Fruit fly (Drosophila melanogaster) whole organism, embryonic: ENCODE measurements around the gene Pka-C1.
A peak's percentile ranks its signal among the peaks of the same experiment; 100 is the strongest.

Experiments
- Adf1 ChIP-seq: fragments of 200-800 bp; sonication (Bioruptor generic); IDR thresholded peaks from 2 replicates; pipeline ENCODE4 v1.3.6; 2022; ENCODE audit warnings: missing biosample characterization, missing genetic modification characterization
- Blimp-1 ChIP-seq: fragments of 200-800 bp; sonication (Bioruptor generic); optimal IDR thresholded peaks from 3 replicates; lab custom pipeline; 2018; ENCODE audit warnings: missing biosample characterization, missing genetic modification characterization, mild to moderate bottlenecking, moderate library complexity, missing genetic modification reagents
- BtbVII ChIP-seq: fragments of 200-800 bp; sonication (Bioruptor generic); optimal IDR thresholded peaks from 3 replicates; lab custom pipeline; 2017; ENCODE audit warnings: missing biosample characterization, mild to moderate bottlenecking, missing genetic modification characterization
- CG10209 ChIP-seq: fragments of 200-800 bp; sonication (Bioruptor generic); optimal IDR thresholded peaks from 3 replicates; lab custom pipeline; 2017; ENCODE audit warnings: missing biosample characterization, mild to moderate bottlenecking, missing genetic modification characterization, missing genetic modification reagents
- CG10959 ChIP-seq: fragments of 200-800 bp; sonication (Bioruptor generic); IDR thresholded peaks from 2 replicates; pipeline ENCODE4 v1.3.6; 2022; ENCODE audit warnings: missing biosample characterization, missing genetic modification characterization
- CG12236 ChIP-seq: fragments of 200-800 bp; sonication (Bioruptor generic); optimal IDR thresholded peaks from 2 replicates; lab custom pipeline; 2016; ENCODE audit warnings: missing biosample characterization, missing genetic modification characterization
- CG13287 ChIP-seq: fragments of 200-800 bp; sonication (Bioruptor generic); IDR thresholded peaks from 2 replicates; pipeline ENCODE4 v1.3.6; 2022; ENCODE audit warnings: missing biosample characterization, missing genetic modification characterization; ENCODE audit not compliant: partially characterized antibody
- CG14014 ChIP-seq: fragments of 200-800 bp; sonication (Bioruptor generic); IDR thresholded peaks from 2 replicates; pipeline ENCODE4 v1.3.6; 2022; ENCODE audit warnings: missing biosample characterization, missing genetic modification characterization
- CG14667 ChIP-seq: fragments of 200-800 bp; sonication (Bioruptor generic); IDR thresholded peaks from 2 replicates; pipeline ENCODE4 v1.3.6; 2022; ENCODE audit warnings: missing biosample characterization, missing genetic modification characterization
- CG14860 ChIP-seq: fragments of 200-800 bp; sonication (Bioruptor generic); IDR thresholded peaks from 3 replicates; pipeline ENCODE4 v1.3.6; 2022; ENCODE audit warnings: missing biosample characterization, missing genetic modification characterization; ENCODE audit not compliant: partially characterized antibody
- CG15479 ChIP-seq: fragments of 200-800 bp; sonication (Bioruptor generic); optimal IDR thresholded peaks from 3 replicates; lab custom pipeline; 2019; ENCODE audit warnings: missing biosample characterization, mild to moderate bottlenecking, missing genetic modification characterization, moderate library complexity
- CG18476 ChIP-seq: fragments of 200-800 bp; sonication (Bioruptor generic); optimal IDR thresholded peaks from 2 replicates; lab custom pipeline; 2016; ENCODE audit warnings: missing biosample characterization, mild to moderate bottlenecking, missing genetic modification characterization
- CG18764 ChIP-seq: fragments of 200-800 bp; sonication (Bioruptor generic); optimal IDR thresholded peaks from 3 replicates; lab custom pipeline; 2016; ENCODE audit warnings: missing biosample characterization, missing genetic modification characterization
- CG2678 ChIP-seq: fragments of 200-800 bp; sonication (Bioruptor generic); optimal IDR thresholded peaks from 3 replicates; lab custom pipeline; 2019; ENCODE audit warnings: missing biosample characterization, mild to moderate bottlenecking, missing genetic modification characterization, moderate library complexity
- CG2712 ChIP-seq: fragments of 200-800 bp; optimal IDR thresholded peaks from 3 replicates; lab custom pipeline; 2019; ENCODE audit warnings: missing biosample characterization, mild to moderate bottlenecking, missing genetic modification characterization, moderate library complexity
- CG30403 ChIP-seq: fragments of 200-800 bp; sonication (Bioruptor generic); optimal IDR thresholded peaks from 3 replicates; lab custom pipeline; 2016; ENCODE audit warnings: missing biosample characterization, missing genetic modification characterization
- CG31224 ChIP-seq: fragments of 200-800 bp; sonication (Bioruptor generic); IDR thresholded peaks from 2 replicates; pipeline ENCODE4 v1.3.6; 2022; ENCODE audit warnings: missing biosample characterization, missing genetic modification characterization
- CG32532 ChIP-seq: fragments of 200-800 bp; sonication (Bioruptor generic); IDR thresholded peaks from 2 replicates; pipeline ENCODE4 v1.3.6; 2022; ENCODE audit warnings: missing biosample characterization, missing genetic modification characterization
- CG4360 ChIP-seq: fragments of 200-800 bp; sonication (Bioruptor generic); IDR thresholded peaks from 2 replicates; pipeline ENCODE4 v1.3.6; 2022; ENCODE audit warnings: missing biosample characterization, missing genetic modification characterization
- CG6689 ChIP-seq: fragments of 200-800 bp; sonication (Bioruptor generic); IDR thresholded peaks from 2 replicates; pipeline ENCODE4 v1.3.6; 2022; ENCODE audit warnings: missing biosample characterization, missing genetic modification characterization
- CG6813 ChIP-seq: fragments of 200-800 bp; sonication (Bioruptor generic); optimal IDR thresholded peaks from 2 replicates; lab custom pipeline; 2017; ENCODE audit warnings: missing biosample characterization, missing genetic modification characterization, mild to moderate bottlenecking, moderate library complexity, missing genetic modification reagents
- CG7357 ChIP-seq: fragments of 200-800 bp; sonication (Bioruptor generic); IDR thresholded peaks from 3 replicates; pipeline ENCODE4 v1.3.6; 2022; ENCODE audit warnings: missing biosample characterization, missing genetic modification characterization
- CG7745 ChIP-seq: fragments of 200-800 bp; sonication (Bioruptor generic); optimal IDR thresholded peaks from 2 replicates; lab custom pipeline; 2018; ENCODE audit warnings: missing biosample characterization, mild to moderate bottlenecking, missing genetic modification characterization, moderate library complexity
- CG8765 ChIP-seq: fragments of 200-800 bp; sonication (Bioruptor generic); IDR thresholded peaks from 2 replicates; pipeline ENCODE4 v1.3.6; 2022; ENCODE audit warnings: missing biosample characterization, missing genetic modification characterization
- Dek ChIP-seq: fragments of 200-800 bp; sonication (Bioruptor generic); optimal IDR thresholded peaks from 3 replicates; lab custom pipeline; 2019; ENCODE audit warnings: missing biosample characterization, mild to moderate bottlenecking, missing genetic modification characterization, moderate library complexity
- HmgD ChIP-seq: fragments of 200-800 bp; sonication (Bioruptor generic); optimal IDR thresholded peaks from 3 replicates; lab custom pipeline; 2016; ENCODE audit warnings: missing biosample characterization, missing genetic modification characterization
- MESR4 ChIP-seq: fragments of 200-800 bp; sonication (Bioruptor generic); optimal IDR thresholded peaks from 2 replicates; lab custom pipeline; 2018; ENCODE audit warnings: missing biosample characterization, mild to moderate bottlenecking, missing genetic modification characterization, moderate library complexity
- NFAT ChIP-seq: fragments of 200-800 bp; sonication (Bioruptor generic); IDR thresholded peaks from 2 replicates; pipeline ENCODE4 v1.3.6; 2022; ENCODE audit warnings: missing biosample characterization, missing genetic modification characterization
- ap ChIP-seq: fragments of 200-800 bp; sonication (Bioruptor generic); IDR thresholded peaks from 2 replicates; pipeline ENCODE4 v1.3.6; 2022; ENCODE audit warnings: missing biosample characterization, missing genetic modification characterization
- caup ChIP-seq: fragments of 200-800 bp; sonication (Bioruptor generic); optimal IDR thresholded peaks from 3 replicates; lab custom pipeline; 2017; ENCODE audit warnings: missing biosample characterization, mild to moderate bottlenecking, missing genetic modification characterization, moderate library complexity; ENCODE audit not compliant: severe bottlenecking
- croc ChIP-seq: fragments of 200-800 bp; sonication (Bioruptor generic); conservative IDR thresholded peaks from 3 replicates; pipeline ENCODE4 v1.3.6; 2022; ENCODE audit warnings: missing biosample characterization, missing genetic modification characterization
- ems ChIP-seq: fragments of 200-800 bp; sonication (Bioruptor generic); optimal IDR thresholded peaks from 3 replicates; lab custom pipeline; 2016; ENCODE audit warnings: missing biosample characterization, missing genetic modification characterization
- fd3F ChIP-seq: fragments of 200-800 bp; sonication (Bioruptor generic); optimal IDR thresholded peaks from 2 replicates; lab custom pipeline; 2018; ENCODE audit warnings: missing biosample characterization, mild to moderate bottlenecking, missing genetic modification characterization, moderate library complexity
- fd96Cb ChIP-seq: fragments of 200-800 bp; sonication (Bioruptor generic); optimal IDR thresholded peaks from 2 replicates; lab custom pipeline; 2018; ENCODE audit warnings: missing biosample characterization, mild to moderate bottlenecking, missing genetic modification characterization, moderate library complexity
- grn ChIP-seq: fragments of 200-800 bp; sonication (Bioruptor generic); optimal IDR thresholded peaks from 3 replicates; lab custom pipeline; 2017; ENCODE audit warnings: missing biosample characterization, missing genetic modification characterization
- ham ChIP-seq: fragments of 200-800 bp; sonication (Bioruptor generic); IDR thresholded peaks from 2 replicates; pipeline ENCODE4 v1.3.6; 2022; ENCODE audit warnings: missing biosample characterization, missing genetic modification characterization
- her ChIP-seq: fragments of 200-800 bp; sonication (Bioruptor generic); optimal IDR thresholded peaks from 2 replicates; lab custom pipeline; 2016; ENCODE audit warnings: missing biosample characterization, missing genetic modification characterization
- jumu ChIP-seq: fragments of 200-800 bp; sonication (Bioruptor generic); optimal IDR thresholded peaks from 3 replicates; lab custom pipeline; 2016; ENCODE audit warnings: missing biosample characterization, missing genetic modification characterization
- kay ChIP-seq: fragments of 200-800 bp; sonication (Bioruptor generic); optimal IDR thresholded peaks from 2 replicates; lab custom pipeline; 2016; ENCODE audit warnings: missing biosample characterization, missing genetic modification characterization
- nmo ChIP-seq: fragments of 200-800 bp; sonication (Bioruptor generic); optimal IDR thresholded peaks from 2 replicates; lab custom pipeline; 2018; ENCODE audit warnings: missing biosample characterization, mild to moderate bottlenecking, missing genetic modification characterization, moderate library complexity
- pho ChIP-seq: fragments of 200-800 bp; sonication (Bioruptor generic); optimal IDR thresholded peaks from 2 replicates; lab custom pipeline; 2016; ENCODE audit warnings: missing biosample characterization, missing genetic modification characterization
- psq ChIP-seq: fragments of 200-800 bp; sonication (Bioruptor generic); optimal IDR thresholded peaks from 2 replicates; lab custom pipeline; 2017; ENCODE audit warnings: missing biosample characterization, missing genetic modification characterization
- schlank ChIP-seq: fragments of 200-800 bp; sonication (Bioruptor generic); optimal IDR thresholded peaks from 2 replicates; lab custom pipeline; 2018; ENCODE audit warnings: missing biosample characterization, mild to moderate bottlenecking, missing genetic modification characterization
- seq ChIP-seq: fragments of 200-800 bp; sonication (Bioruptor generic); IDR thresholded peaks from 2 replicates; pipeline ENCODE4 v1.3.6; 2022; ENCODE audit warnings: missing biosample characterization, missing genetic modification characterization
- sisA ChIP-seq: fragments of 200-800 bp; sonication (Bioruptor generic); IDR thresholded peaks from 2 replicates; pipeline ENCODE4 v1.3.6; 2022; ENCODE audit warnings: missing biosample characterization, missing genetic modification characterization
- sna ChIP-seq: fragments of 200-800 bp; sonication (Bioruptor generic); IDR thresholded peaks from 2 replicates; pipeline ENCODE4 v1.3.6; 2022; ENCODE audit warnings: missing biosample characterization, missing genetic modification characterization; ENCODE audit not compliant: partially characterized antibody
- trem ChIP-seq: fragments of 200-800 bp; optimal IDR thresholded peaks from 3 replicates; lab custom pipeline; 2019; ENCODE audit warnings: missing biosample characterization, mild to moderate bottlenecking, missing genetic modification characterization, moderate library complexity
- trh ChIP-seq: fragments of 200-800 bp; sonication (Bioruptor generic); optimal IDR thresholded peaks from 2 replicates; lab custom pipeline; 2016; ENCODE audit warnings: missing biosample characterization, missing genetic modification characterization
- wdn ChIP-seq: fragments of 200-800 bp; sonication (Bioruptor generic); IDR thresholded peaks from 2 replicates; pipeline ENCODE4 v1.3.6; 2022; ENCODE audit warnings: missing biosample characterization, missing genetic modification characterization
- zfh2 ChIP-seq: fragments of 200-800 bp; sonication (Bioruptor generic); optimal IDR thresholded peaks from 2 replicates; lab custom pipeline; 2016; ENCODE audit warnings: missing biosample characterization, missing genetic modification characterization

The Pka-C1 gene

dm6 chr2L:9692364-9693348 lies 6.4 kb downstream of the Pka-C1 start (continued):
- no peak for TF ChIP-seq jumu
- peak; percentile 29 for TF ChIP-seq schlank
- TF ChIP-seq CG14667 (GFP tag; lab: Robert Waterston, UW) = peak; percentile 81
- peak; percentile 53 for TF ChIP-seq Blimp-1 (GFP tag; lab: Kevin White, UChicago)
- peak; percentile 81 for TF ChIP-seq wdn
- TF ChIP-seq caup (GFP tag; lab: Kevin White, UChicago) = peak; percentile 58
- TF ChIP-seq CG14860 (GFP tag; lab: Robert Waterston, UW) = no peak
- peak; percentile 25 for TF ChIP-seq fd96Cb (tag; lab: Kevin White, UChicago)
- no peak for TF ChIP-seq CG7745 (tag; lab: Kevin White, UChicago)
- TF ChIP-seq NFAT (GFP tag; lab: Robert Waterston, UW) = peak; percentile 88
- peak; percentile 81 for TF ChIP-seq CG14014 (GFP tag; lab: Robert Waterston, UW)
- TF ChIP-seq CG15479 (GFP tag; lab: Kevin White, UChicago) = no peak
- TF ChIP-seq trh (GFP tag; lab: Kevin White, UChicago) = no peak
- TF ChIP-seq seq (GFP tag; lab: Robert Waterston, UW) = peak; percentile 82
- TF ChIP-seq ham (GFP tag; lab: Robert Waterston, UW) = peak; percentile 48; the same call in 1 of the 2 replicates
- no peak for TF ChIP-seq sna (GFP tag; lab: Robert Waterston, UW)
- TF ChIP-seq CG6813 (GFP tag; lab: Kevin White, UChicago) = no peak
- TF ChIP-seq Dek = peak; percentile 69
- TF ChIP-seq zfh2 (GFP tag; lab: Kevin White, UChicago) = peak; percentile 43
- peak; percentile 54 for TF ChIP-seq CG2712
- TF ChIP-seq ap (GFP tag; lab: Robert Waterston, UW) = 0 out of 2 replicates have a peak, but pooled peaks have one; percentile 31
- peak; percentile 74; the same call in 2 of the 3 replicates for TF ChIP-seq CG7357
- TF ChIP-seq CG18476 = peak; percentile 39
- TF ChIP-seq croc (GFP tag; lab: Robert Waterston, UW) = no peak
- no peak for TF ChIP-seq CG4360
- TF ChIP-seq CG32532 (GFP tag; lab: Robert Waterston, UW) = peak; percentile 91
- no peak for TF ChIP-seq trem
- peak; percentile 67 for TF ChIP-seq Adf1 (GFP tag; lab: Robert Waterston, UW)

DNA sequence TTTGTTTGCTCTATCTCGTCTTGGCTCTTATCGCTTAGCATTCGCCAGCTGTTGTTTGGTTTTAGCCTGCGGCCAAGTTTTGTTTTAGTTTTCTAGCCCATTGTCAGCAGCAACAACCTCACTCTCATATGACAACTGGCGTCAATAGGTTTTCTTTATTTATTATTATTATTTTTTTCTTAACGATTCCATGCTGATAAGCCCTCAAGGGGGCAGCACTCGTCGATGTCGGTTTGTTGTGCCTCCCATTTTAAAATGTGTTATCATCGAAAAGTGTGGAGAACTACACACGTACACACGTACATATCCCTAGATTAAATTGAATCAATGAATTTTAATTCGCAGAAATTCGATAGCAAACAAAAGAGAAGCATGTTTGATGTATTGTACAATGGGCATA lies 7.9 kb downstream of the Pka-C1 start:
- TF ChIP-seq CG10959 (GFP tag; lab: Robert Waterston, UW) (no peak), kay (GFP tag; lab: Kevin White, UChicago) (no peak), psq (GFP tag; lab: Kevin White, UChicago) (no peak), pho (GFP tag; lab: Kevin White, UChicago) (no peak), CG13287 (GFP tag; lab: Robert Waterston, UW) (no peak), BtbVII (GFP tag; lab: Kevin White, UChicago) (no peak), CG31224 (no peak), her (GFP tag; lab: Kevin White, UChicago) (no peak), CG12236 (no peak), CG30403 (GFP tag; lab: Kevin White, UChicago) (no peak), CG18764 (GFP tag; lab: Kevin White, UChicago) (no peak), MESR4 (GFP tag; lab: Kevin White, UChicago) (no peak), CG6689 (GFP tag; lab: Robert Waterston, UW) (no peak), CG8765 (no peak), fd3F (GFP tag; lab: Kevin White, UChicago) (no peak), ems (GFP tag; lab: Kevin White, UChicago) (no peak), sisA (GFP tag; lab: Robert Waterston, UW) (no peak), CG2678 (tag; lab: Kevin White, UChicago) (no peak), grn (GFP tag; lab: Kevin White, UChicago) (peak; percentile 14), nmo (GFP tag; lab: Kevin White, UChicago) (no peak), HmgD (no peak), CG10209 (no peak)
